Worm (Caenorhabditis elegans): ENCODE measurements around the gene T20F7.3.

Gene T20F7.3

DNA sequence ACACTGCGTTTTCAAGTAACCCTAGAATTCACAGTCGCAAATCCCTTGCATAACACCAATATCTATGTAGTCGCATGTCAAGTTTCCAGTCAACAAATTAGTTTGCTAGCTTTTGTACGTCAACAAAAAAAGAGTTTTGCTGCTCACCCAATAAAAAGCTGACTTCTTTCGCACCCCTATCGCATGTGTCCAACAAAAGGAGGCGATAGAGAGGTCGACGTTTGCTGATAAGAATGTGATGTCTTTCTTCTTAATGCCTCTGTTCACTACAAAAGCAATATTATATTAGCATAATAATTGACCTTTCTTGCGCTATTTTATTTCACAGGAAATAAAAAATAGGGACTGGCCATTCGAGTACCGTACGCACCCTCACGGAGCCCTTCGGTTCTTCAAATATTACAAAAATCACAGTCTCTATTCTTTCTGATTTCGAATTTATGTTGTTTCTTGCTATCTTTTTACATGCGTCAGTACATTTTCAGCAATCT lies at the start of gene T20F7.3:
Gene T20F7.3 (plus strand): TSS at position 441 of the 491 bp plus-strand sequence.
- no peak for TF ChIP-seq fkh-6 (tag; optimal IDR thresholded peaks at IDR 0.05)
- TF ChIP-seq lim-6 (tag; optimal IDR thresholded peaks at IDR 0.05): no peak
- peak; percentile 60 for TF ChIP-seq elt-2 (tag; optimal IDR thresholded peaks at IDR 0.05)

DNA sequence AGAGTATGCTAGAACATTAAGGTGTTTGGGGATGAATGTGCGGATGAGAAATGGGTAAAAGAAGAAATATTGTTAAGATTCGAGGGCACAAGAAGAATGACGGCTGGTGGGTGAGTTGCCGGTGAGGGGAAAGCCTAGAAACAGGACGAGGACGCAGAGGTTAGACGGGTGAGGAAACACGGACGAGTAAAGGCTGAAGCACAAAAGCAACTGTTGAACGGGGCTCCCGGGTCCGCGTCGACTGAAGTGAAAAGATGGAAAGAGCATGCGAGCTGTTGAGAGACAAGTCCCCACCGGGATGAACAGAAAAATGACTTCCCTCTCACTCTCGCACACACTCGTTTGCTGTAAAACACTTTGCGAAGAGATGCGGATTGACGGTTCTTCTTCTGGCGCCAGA lies 48.2 kb upstream of the T20F7.3 start:
- TF ChIP-seq C08G9.2 (tag; optimal IDR thresholded peaks at IDR 0.05) (peak; percentile 34), ceh-18 (tag; optimal IDR thresholded peaks at IDR 0.05) (peak; percentile 37), ztf-16 (tag; optimal IDR thresholded peaks at IDR 0.05) (no peak), unc-55 (GFP tag; optimal IDR thresholded peaks at IDR 0.05) (peak; percentile 39), unc-3 (GFP tag; conservative IDR thresholded peaks at IDR 0.05) (no peak), unc-3 (tag; optimal IDR thresholded peaks at IDR 0.05) (no peak), hlh-15 (tag; optimal IDR thresholded peaks at IDR 0.05) (no peak), unc-86 (tag; optimal IDR thresholded peaks at IDR 0.05) (no peak)

DNA sequence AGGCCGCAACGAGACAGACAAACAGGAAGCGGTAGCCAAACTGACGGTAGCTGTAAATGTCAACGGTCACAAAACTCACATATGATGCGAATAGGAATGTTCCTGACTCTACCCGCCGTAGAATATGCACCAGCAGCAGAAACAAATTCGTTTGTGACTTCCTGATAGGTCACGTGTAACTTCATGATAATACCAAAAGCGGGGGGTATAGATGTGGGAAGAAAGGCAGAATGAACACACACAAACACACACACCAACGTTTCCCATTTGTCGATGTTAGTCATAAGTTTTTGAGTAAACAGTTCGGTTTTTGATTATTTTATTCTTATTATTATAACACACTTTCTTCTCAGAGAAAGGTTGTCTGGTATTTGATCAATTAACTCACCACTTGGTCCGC lies 47.0 kb upstream of the T20F7.3 start:
- no peak for TF ChIP-seq pqm-1 (tag; optimal IDR thresholded peaks at IDR 0.05)

DNA sequence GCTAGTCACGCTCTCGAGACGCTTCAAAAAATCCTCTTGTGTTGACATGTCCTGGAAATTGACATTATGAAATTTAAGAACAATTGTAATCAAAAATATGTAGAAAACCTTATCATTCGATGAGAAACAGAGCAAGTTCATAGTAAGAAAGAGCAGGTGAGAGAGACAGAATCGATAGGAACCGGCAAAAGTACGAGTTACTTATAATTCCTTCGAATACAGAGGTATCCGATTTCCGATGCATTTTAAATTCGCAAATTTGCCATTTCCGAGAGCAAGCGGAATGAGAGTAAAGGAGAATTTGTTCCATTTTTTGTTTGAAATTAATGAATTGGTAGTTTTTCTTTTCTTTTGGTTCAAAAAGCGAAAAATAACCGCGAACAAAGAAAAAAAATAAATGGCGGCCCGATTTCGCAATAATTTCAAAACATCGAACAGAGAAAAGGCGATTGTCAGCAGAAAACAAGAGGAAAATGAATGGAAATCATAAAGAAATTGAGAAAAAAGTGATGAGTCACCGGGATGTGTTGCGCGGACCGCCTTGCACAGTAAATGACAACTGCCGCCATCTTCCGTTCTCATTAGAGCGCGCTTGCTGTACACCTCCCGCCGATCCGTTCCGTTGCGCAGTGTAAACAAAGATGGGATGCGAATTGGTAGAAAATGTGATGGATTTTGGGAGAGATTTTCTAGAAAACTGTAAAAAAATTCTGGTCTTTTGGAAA lies 46.4 kb upstream of the T20F7.3 start, which contains the start of gene cas-1:
Gene cas-1 (minus strand): TSS at position 51 of the 725 bp plus-strand sequence.
- TF ChIP-seq dve-1 (tag; optimal IDR thresholded peaks at IDR 0.05) (no peak), sdc-2 (tag; optimal IDR thresholded peaks at IDR 0.05) (peak; percentile 16), syd-9 (tag; optimal IDR thresholded peaks at IDR 0.05) (no peak), tbx-2 (tag; optimal IDR thresholded peaks at IDR 0.05) (peak; percentile 31), che-1 (tag; optimal IDR thresholded peaks at IDR 0.05) (no peak), hlh-30 (tag; optimal IDR thresholded peaks at IDR 0.05; ENCODE audit: insufficient read depth) (no peak), ceh-34 (tag; optimal IDR thresholded peaks at IDR 0.05) (no peak), unc-55 (GFP tag; optimal IDR thresholded peaks at IDR 0.05) (peak; percentile 46), nfya-1 (tag; optimal IDR thresholded peaks at IDR 0.05) (no peak), rnt-1 (tag; optimal IDR thresholded peaks at IDR 0.05) (peak; percentile 6), unc-86 (tag; optimal IDR thresholded peaks at IDR 0.05) (no peak)

DNA sequence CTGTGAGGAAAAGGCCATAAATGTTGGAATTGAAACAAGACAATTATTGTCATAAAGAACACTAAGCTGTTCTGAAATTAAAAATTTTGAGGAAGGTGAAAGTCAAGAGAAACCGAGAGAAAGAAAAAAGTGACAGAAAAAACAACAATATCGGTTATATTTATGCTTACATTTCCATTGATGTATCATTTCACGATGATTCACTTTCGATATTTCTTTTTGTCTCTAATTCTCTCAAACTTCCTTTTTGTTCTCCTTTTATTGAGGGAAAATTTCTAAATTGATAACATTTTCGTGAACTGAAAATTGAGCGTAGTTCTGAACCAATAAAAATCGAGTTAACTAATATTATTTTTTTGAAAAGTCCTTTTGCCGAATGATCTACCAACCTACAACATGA lies 45.3 kb upstream of the T20F7.3 start:
- no peak for TF ChIP-seq sox-2 (GFP tag; IDR thresholded peaks at IDR 0.05)
- TF ChIP-seq hlh-6 (tag; optimal IDR thresholded peaks at IDR 0.05): no peak
- no peak for TF ChIP-seq pat-9 (tag; optimal IDR thresholded peaks at IDR 0.05)
- no peak for TF ChIP-seq unc-42 (tag; optimal IDR thresholded peaks at IDR 0.05)
- TF ChIP-seq fkh-10 (GFP tag; optimal IDR thresholded peaks at IDR 0.05): no peak
- no peak for TF ChIP-seq nhr-11 (tag; optimal IDR thresholded peaks at IDR 0.05)
- no peak for TF ChIP-seq fkh-6 (tag; optimal IDR thresholded peaks at IDR 0.05)

DNA sequence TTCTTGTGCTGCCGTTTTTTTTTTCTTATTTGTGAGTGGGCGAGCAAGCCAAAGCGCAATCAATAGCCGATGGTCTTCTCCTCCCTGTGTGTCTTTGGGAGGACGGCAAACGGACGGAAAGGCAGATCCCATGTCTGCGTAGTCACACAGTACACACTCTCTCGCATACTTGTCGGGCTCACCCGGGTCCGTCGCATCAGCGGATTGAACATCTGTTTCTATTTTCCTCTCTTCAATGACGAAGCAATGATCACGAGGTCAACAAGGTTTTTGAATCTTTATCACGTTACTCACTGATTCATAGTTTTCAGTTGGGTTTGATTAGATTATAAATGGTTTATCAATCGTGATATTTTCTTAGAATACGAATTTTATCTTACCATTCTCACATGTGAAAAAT lies 44.7 kb upstream of the T20F7.3 start:
- peak; percentile 22 for TF ChIP-seq hlh-8 (tag; optimal IDR thresholded peaks at IDR 0.05)
- TF ChIP-seq fkh-6 (tag; optimal IDR thresholded peaks at IDR 0.05): no peak
- peak; percentile 83 for TF ChIP-seq unc-55 (GFP tag; optimal IDR thresholded peaks at IDR 0.05)
- TF ChIP-seq hlh-30 (tag; optimal IDR thresholded peaks at IDR 0.05; ENCODE audit: insufficient read depth): peak; percentile 88
- TF ChIP-seq che-1 (tag; optimal IDR thresholded peaks at IDR 0.05): no peak
- no peak for TF ChIP-seq ceh-18 (tag; optimal IDR thresholded peaks at IDR 0.05)
- no peak for TF ChIP-seq sox-4 (tag; optimal IDR thresholded peaks at IDR 0.05)
- TF ChIP-seq hlh-15 (tag; optimal IDR thresholded peaks at IDR 0.05): no peak
- no peak for TF ChIP-seq ceh-30 (tag; optimal IDR thresholded peaks at IDR 0.05)
- TF ChIP-seq pha-4 (tag; optimal IDR thresholded peaks at IDR 0.05): no peak
